Worm (Caenorhabditis elegans) whole organism, dauer: ENCODE data around the gene pdf-2.

Experiments
- unc-62 ChIP-seq: sonication (generic microtip); optimal IDR thresholded peaks from 2 replicates; lab custom pipeline; 2017; ENCODE audit warnings: missing biosample characterization, missing genetic modification reagents, missing genetic modification characterization

The pdf-2 gene

ce11 chrX:2212712-2213111 is 49.5 kb downstream of the pdf-2 start:
- no peak for TF ChIP-seq unc-62 (GFP tag; lab: Kevin White, UChicago)
